Worm (Caenorhabditis elegans) whole organism, mixed stage, embryonic: ENCODE measurements around the gene F07F6.1.

ENCODE experiments used
- ceh-43 ChIP-seq: fragments of 200-800 bp; sonication (Bioruptor generic); optimal IDR thresholded peaks from 2 replicates; lab custom pipeline; 2018; ENCODE audit warnings: mild to moderate bottlenecking, missing genetic modification characterization, moderate library complexity, missing compliant biosample characterization
- elt-1 ChIP-seq: sonication (generic microtip); optimal IDR thresholded peaks from 2 replicates; lab custom pipeline; 2017; ENCODE audit warnings: missing genetic modification characterization, mild to moderate bottlenecking, missing compliant biosample characterization, antibody characterized with exemption, moderate library complexity, borderline replicate concordance; ENCODE audit not compliant: insufficient read depth
- elt-3 ChIP-seq: fragments of 150-350 bp; optimal IDR thresholded peaks from 2 replicates; lab custom pipeline; 2014; ENCODE audit warnings: missing biosample characterization, missing genetic modification characterization
- lin-13 ChIP-seq: fragments of 150-350 bp; optimal IDR thresholded peaks from 2 replicates; lab custom pipeline; 2014; ENCODE audit warnings: missing biosample characterization, missing genetic modification characterization
- nhr-12 ChIP-seq: fragments of 150-350 bp; optimal IDR thresholded peaks from 2 replicates; lab custom pipeline; 2014; ENCODE audit warnings: missing biosample characterization, missing genetic modification characterization
- sem-2 ChIP-seq: fragments of 200-800 bp; sonication (Bioruptor generic); optimal IDR thresholded peaks from 2 replicates; lab custom pipeline; 2018; ENCODE audit warnings: mild to moderate bottlenecking, missing genetic modification characterization, missing compliant biosample characterization
- unc-62 ChIP-seq: fragments of 150-350 bp; optimal IDR thresholded peaks from 2 replicates; lab custom pipeline; 2014; ENCODE audit warnings: missing biosample characterization, missing genetic modification reagents, missing genetic modification characterization
- ztf-11 ChIP-seq: fragments of 150-350 bp; optimal IDR thresholded peaks from 2 replicates; lab custom pipeline; 2014; ENCODE audit warnings: missing biosample characterization, missing genetic modification characterization

DNA sequence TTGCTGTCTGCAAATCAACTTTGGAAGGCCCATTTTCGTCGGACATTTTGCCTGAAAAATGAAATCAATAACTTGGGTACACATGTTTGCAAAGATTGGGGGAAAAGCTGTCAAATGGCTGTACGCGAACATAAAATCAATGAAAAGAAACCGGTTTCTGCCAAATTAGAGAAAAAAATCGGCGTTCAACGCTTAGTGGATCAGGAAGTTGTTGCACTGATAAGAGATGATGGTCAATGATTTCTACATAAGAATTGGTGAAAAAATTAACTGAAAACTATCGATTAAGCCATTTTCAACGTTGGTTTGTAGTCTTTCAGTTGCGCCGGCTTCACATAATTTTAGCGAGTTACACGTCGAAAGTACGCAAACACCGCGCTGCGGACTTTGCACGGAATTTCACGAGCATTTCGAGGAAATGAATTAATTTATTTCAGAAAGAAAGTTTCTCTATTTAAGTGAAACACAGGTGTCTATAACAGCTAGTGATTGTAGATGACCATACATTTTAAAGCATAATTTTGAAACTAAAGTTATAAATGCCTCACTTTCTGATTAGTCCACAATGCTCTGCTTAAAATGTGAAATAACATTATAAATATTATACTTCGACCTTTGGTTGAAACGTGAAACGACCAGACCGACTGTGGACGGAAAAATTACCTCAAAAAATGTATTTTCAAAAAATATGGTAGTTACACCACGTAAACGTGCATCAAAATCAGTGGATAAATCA is 8.0 kb upstream of the F07F6.1 start, which contains the start of the genes F07F6.4 and F07F6.2:
- TF ChIP-seq unc-62 (GFP tag; lab: Kevin White, UChicago): no peak
- TF ChIP-seq ceh-43 (GFP tag; lab: Kevin White, UChicago): no peak
- TF ChIP-seq elt-1: no peak
- TF ChIP-seq nhr-12 (tag; lab: Kevin White, UChicago): no peak
- TF ChIP-seq ztf-11: no peak
- no peak for TF ChIP-seq sem-2 (GFP tag; lab: Kevin White, UChicago)
- no peak for TF ChIP-seq elt-3 (tag; lab: Kevin White, UChicago)
- no peak for TF ChIP-seq lin-13 (tag; lab: Kevin White, UChicago)
